Fruit fly (Drosophila melanogaster) whole organism, embryonic: ENCODE measurements around the gene CG3032.

Experiments used
- BEAF-32 ChIP-seq: fragments of 200-800 bp; sonication (Bioruptor generic); optimal IDR thresholded peaks from 3 replicates; lab custom pipeline; 2017; ENCODE audit warnings: missing biosample characterization, missing genetic modification characterization, mild to moderate bottlenecking, moderate library complexity, missing genetic modification reagents
- CG10267 ChIP-seq: fragments of 200-800 bp; sonication (Bioruptor generic); optimal IDR thresholded peaks from 2 replicates; lab custom pipeline; 2018; ENCODE audit warnings: missing biosample characterization, mild to moderate bottlenecking, missing genetic modification characterization, moderate library complexity
- CG10979 ChIP-seq: fragments of 200-800 bp; sonication (Bioruptor generic); optimal IDR thresholded peaks from 2 replicates; lab custom pipeline; 2018; ENCODE audit warnings: missing biosample characterization, mild to moderate bottlenecking, missing genetic modification characterization, moderate library complexity
- CG12299 ChIP-seq: fragments of 200-800 bp; sonication (Bioruptor generic); optimal IDR thresholded peaks from 2 replicates; lab custom pipeline; 2018; ENCODE audit warnings: missing biosample characterization, mild to moderate bottlenecking, missing genetic modification characterization
- CG13775 ChIP-seq: fragments of 200-800 bp; sonication (Bioruptor generic); optimal IDR thresholded peaks from 3 replicates; lab custom pipeline; 2017; ENCODE audit warnings: missing biosample characterization, mild to moderate bottlenecking, missing genetic modification characterization
- CG14441 ChIP-seq: fragments of 200-800 bp; sonication (Bioruptor generic); IDR thresholded peaks from 2 replicates; pipeline ENCODE4 v1.3.6; 2022; ENCODE audit warnings: missing biosample characterization, missing genetic modification characterization
- CG15479 ChIP-seq: fragments of 200-800 bp; sonication (Bioruptor generic); optimal IDR thresholded peaks from 3 replicates; lab custom pipeline; 2019; ENCODE audit warnings: missing biosample characterization, mild to moderate bottlenecking, missing genetic modification characterization, moderate library complexity
- CG18619 ChIP-seq: fragments of 200-800 bp; sonication (Bioruptor generic); optimal IDR thresholded peaks from 3 replicates; lab custom pipeline; 2017; ENCODE audit warnings: missing biosample characterization, mild to moderate bottlenecking, missing genetic modification characterization
- CG2875 ChIP-seq: fragments of 200-800 bp; sonication (Bioruptor generic); optimal IDR thresholded peaks from 2 replicates; lab custom pipeline; 2017; ENCODE audit warnings: missing biosample characterization, mild to moderate bottlenecking, missing genetic modification characterization, missing genetic modification reagents
- CG31388 ChIP-seq: fragments of 200-800 bp; sonication (Bioruptor generic); optimal IDR thresholded peaks from 2 replicates; lab custom pipeline; 2016; ENCODE audit warnings: missing biosample characterization, missing genetic modification characterization
- CG32767 ChIP-seq: fragments of 200-800 bp; sonication (Bioruptor generic); IDR thresholded peaks from 2 replicates; pipeline ENCODE4 v1.3.6; 2022; ENCODE audit warnings: missing biosample characterization, missing genetic modification characterization
- CG6175 ChIP-seq: fragments of 200-800 bp; sonication (Bioruptor generic); IDR thresholded peaks from 3 replicates; pipeline ENCODE4 v1.3.6; 2022; ENCODE audit warnings: missing biosample characterization, missing genetic modification characterization
- CG7786 ChIP-seq: fragments of 200-800 bp; sonication (Bioruptor generic); optimal IDR thresholded peaks from 2 replicates; lab custom pipeline; 2016; ENCODE audit warnings: missing biosample characterization, missing genetic modification characterization
- CG8290 ChIP-seq, 3 experiments: fragments of 200-800 bp; sonication (Bioruptor generic); optimal IDR thresholded peaks; 2 replicates each; lab custom pipeline; 2016 to 2019; ENCODE audit warnings: missing biosample characterization in 3 of 3, missing genetic modification characterization in 3 of 3, mild to moderate bottlenecking in 2 of 3, moderate library complexity in 1 of 3
- CG8388 ChIP-seq: fragments of 200-800 bp; sonication (Bioruptor generic); optimal IDR thresholded peaks from 2 replicates; lab custom pipeline; 2019; ENCODE audit warnings: missing biosample characterization, mild to moderate bottlenecking, missing genetic modification characterization, moderate library complexity
- CTCF ChIP-seq: fragments of 200-800 bp; sonication (Bioruptor generic); optimal IDR thresholded peaks from 2 replicates; lab custom pipeline; 2017; ENCODE audit warnings: missing biosample characterization, mild to moderate bottlenecking, missing genetic modification characterization, moderate library complexity
- Dip3 ChIP-seq: fragments of 200-800 bp; sonication (Bioruptor generic); optimal IDR thresholded peaks from 3 replicates; lab custom pipeline; 2016; ENCODE audit warnings: missing biosample characterization, missing genetic modification characterization
- GATAe ChIP-seq: fragments of 200-800 bp; sonication (Bioruptor generic); conservative IDR thresholded peaks from 2 replicates; pipeline ENCODE4 v1.3.6; 2022; ENCODE audit warnings: missing biosample characterization, missing genetic modification characterization
- Neu2 ChIP-seq: fragments of 200-800 bp; sonication (Bioruptor generic); optimal IDR thresholded peaks from 3 replicates; lab custom pipeline; 2016; ENCODE audit warnings: missing biosample characterization, missing genetic modification characterization, borderline replicate concordance
- Nf-YA ChIP-seq: fragments of 200-800 bp; sonication (Bioruptor generic); IDR thresholded peaks from 2 replicates; pipeline ENCODE4 v1.3.6; 2022; ENCODE audit warnings: missing biosample characterization, missing genetic modification characterization
- Optix ChIP-seq: fragments of 200-800 bp; sonication (Bioruptor generic); IDR thresholded peaks from 3 replicates; pipeline ENCODE4 v1.3.6; 2022; ENCODE audit warnings: missing biosample characterization, missing genetic modification characterization
- PHDP ChIP-seq: fragments of 200-800 bp; sonication (Bioruptor generic); optimal IDR thresholded peaks from 3 replicates; lab custom pipeline; 2018; ENCODE audit warnings: missing biosample characterization, mild to moderate bottlenecking, missing genetic modification characterization, moderate library complexity
- Pdp1 ChIP-seq, 2 experiments: fragments of 200-800 bp; sonication (Bioruptor generic); optimal IDR thresholded peaks; 3 replicates each; lab custom pipeline; 2016; ENCODE audit warnings: missing biosample characterization in 2 of 2, missing genetic modification characterization in 2 of 2, mild to moderate bottlenecking in 1 of 2, moderate library complexity in 1 of 2
- Ptx1 ChIP-seq: fragments of 200-800 bp; sonication (Bioruptor generic); IDR thresholded peaks from 2 replicates; pipeline ENCODE4 v1.3.6; 2022; ENCODE audit warnings: missing biosample characterization, missing genetic modification characterization
- az2 ChIP-seq: fragments of 200-800 bp; sonication (Bioruptor generic); optimal IDR thresholded peaks from 3 replicates; lab custom pipeline; 2016; ENCODE audit warnings: missing biosample characterization, missing genetic modification characterization
- bcd ChIP-seq: fragments of 200-800 bp; sonication (Bioruptor generic); optimal IDR thresholded peaks from 2 replicates; lab custom pipeline; 2017; ENCODE audit warnings: missing biosample characterization, mild to moderate bottlenecking, missing genetic modification characterization
- btn ChIP-seq: fragments of 200-800 bp; sonication (Bioruptor generic); optimal IDR thresholded peaks from 2 replicates; lab custom pipeline; 2016; ENCODE audit warnings: missing biosample characterization, missing genetic modification characterization
- croc ChIP-seq: fragments of 200-800 bp; sonication (Bioruptor generic); conservative IDR thresholded peaks from 3 replicates; pipeline ENCODE4 v1.3.6; 2022; ENCODE audit warnings: missing biosample characterization, missing genetic modification characterization
- cwo ChIP-seq: fragments of 200-800 bp; sonication (Bioruptor generic); optimal IDR thresholded peaks from 3 replicates; lab custom pipeline; 2017; ENCODE audit warnings: missing biosample characterization, missing genetic modification characterization, mild to moderate bottlenecking, moderate library complexity, missing genetic modification reagents
- da ChIP-seq: fragments of 200-800 bp; sonication (Bioruptor generic); optimal IDR thresholded peaks from 2 replicates; lab custom pipeline; 2016; ENCODE audit warnings: missing biosample characterization, missing genetic modification characterization
- dan ChIP-seq: fragments of 200-800 bp; sonication (Bioruptor generic); IDR thresholded peaks from 2 replicates; pipeline ENCODE4 v1.3.6; 2022; ENCODE audit warnings: missing biosample characterization, missing genetic modification characterization
- dpn ChIP-seq, 2 experiments: fragments of 200-800 bp; sonication (Bioruptor generic); optimal IDR thresholded peaks; 3 replicates each; lab custom pipeline; 2016; ENCODE audit warnings: missing biosample characterization in 2 of 2, missing genetic modification characterization in 2 of 2
- gem ChIP-seq: fragments of 200-800 bp; sonication (Bioruptor generic); optimal IDR thresholded peaks from 2 replicates; lab custom pipeline; 2019; ENCODE audit warnings: missing biosample characterization, mild to moderate bottlenecking, missing genetic modification characterization, moderate library complexity
- insv ChIP-seq, 2 experiments: fragments of 200-800 bp; sonication (Bioruptor generic); optimal IDR thresholded peaks; 3 replicates each; lab custom pipeline; 2016 to 2018; ENCODE audit warnings: missing biosample characterization in 2 of 2, missing genetic modification characterization in 2 of 2
- lilli ChIP-seq: fragments of 200-800 bp; sonication (Bioruptor generic); optimal IDR thresholded peaks from 3 replicates; lab custom pipeline; 2016; ENCODE audit warnings: missing biosample characterization, missing genetic modification characterization
- mld ChIP-seq: fragments of 200-800 bp; sonication (Bioruptor generic); IDR thresholded peaks from 3 replicates; pipeline ENCODE4 v1.3.6; 2022; ENCODE audit warnings: missing biosample characterization, missing genetic modification characterization; ENCODE audit not compliant: partially characterized antibody
- nau ChIP-seq: fragments of 200-800 bp; sonication (Bioruptor generic); optimal IDR thresholded peaks from 3 replicates; lab custom pipeline; 2017; ENCODE audit warnings: missing biosample characterization, mild to moderate bottlenecking, missing genetic modification characterization, missing genetic modification reagents
- otp ChIP-seq: fragments of 200-800 bp; sonication (Bioruptor generic); IDR thresholded peaks from 3 replicates; pipeline ENCODE4, ENCODE4 v1.3.6; 2022; ENCODE audit warnings: missing biosample characterization, missing genetic modification characterization
- ro ChIP-seq: fragments of 200-800 bp; sonication (Bioruptor generic); IDR thresholded peaks from 2 replicates; pipeline ENCODE4 v1.3.6; 2022; ENCODE audit warnings: missing biosample characterization, missing genetic modification characterization
- run ChIP-seq: fragments of 200-800 bp; sonication (Bioruptor generic); optimal IDR thresholded peaks from 3 replicates; lab custom pipeline; 2018; ENCODE audit warnings: missing biosample characterization, mild to moderate bottlenecking, missing genetic modification characterization
- sens ChIP-seq: fragments of 200-800 bp; sonication (Bioruptor generic); peaks from one replicate; lab custom pipeline; 2016; ENCODE audit warnings: missing biosample characterization, missing genetic modification characterization
- sima ChIP-seq: fragments of 200-800 bp; sonication (Bioruptor generic); optimal IDR thresholded peaks from 2 replicates; lab custom pipeline; 2016; ENCODE audit warnings: missing biosample characterization, missing genetic modification characterization
- sisA ChIP-seq: fragments of 200-800 bp; sonication (Bioruptor generic); IDR thresholded peaks from 2 replicates; pipeline ENCODE4 v1.3.6; 2022; ENCODE audit warnings: missing biosample characterization, missing genetic modification characterization

CG3032 gene

dm6 chrX:7008102-7009087 is 5.3 kb downstream of the CG3032 start (continued):
- TF ChIP-seq CG14441 (GFP tag; lab: Robert Waterston, UW) (peak; percentile 54), CG10267 (tag; lab: Kevin White, UChicago) (no peak), sisA (GFP tag; lab: Robert Waterston, UW) (0 out of 2 replicates have a peak, but pooled peaks have one; percentile 10), CG31388 (no peak), da (GFP tag; lab: Kevin White, UChicago) (no peak)

- TF ChIP-seq cwo (GFP tag; lab: Kevin White, UChicago) = no peak
- TF ChIP-seq CG10979 (tag; lab: Kevin White, UChicago) = peak; percentile 2
- TF ChIP-seq gem (tag; lab: Kevin White, UChicago) = peak; percentile 5
- TF ChIP-seq sens (GFP tag; lab: Kevin White, UChicago) = peak; percentile 83
Measured at dm6 chrX:7007693-7008092, 6.0 kb downstream of the CG3032 start.

dm6 chrX:7005444-7005843 is 8.2 kb downstream of the CG3032 start:
- TF ChIP-seq GATAe (GFP tag; lab: Robert Waterston, UW) (no peak), Pdp1 (GFP tag; optimal IDR thresholded peaks at IDR 0.05; lab: Kevin White, UChicago) (peak in 1 of 2 experiments; percentile 36), btn (no peak), croc (GFP tag; lab: Robert Waterston, UW) (no peak), CG32767 (GFP tag; lab: Robert Waterston, UW) (no peak), CG15479 (no peak), sens (GFP tag; lab: Kevin White, UChicago) (peak; percentile 35), dpn (GFP tag; optimal IDR thresholded peaks at IDR 0.05; lab: Kevin White, UChicago) (no peak), Neu2 (GFP tag; lab: Kevin White, UChicago) (no peak), insv (GFP tag; optimal IDR thresholded peaks at IDR 0.05; lab: Kevin White, UChicago) (no peak), CG13775 (no peak), CTCF (GFP tag; lab: Kevin White, UChicago) (peak; percentile 82), PHDP (tag; lab: Kevin White, UChicago) (no peak), CG18619 (no peak), sima (GFP tag; lab: Kevin White, UChicago) (no peak), CG8290 (GFP tag; optimal IDR thresholded peaks at IDR 0.05; lab: Kevin White, UChicago) (peak; percentile 8), CG8290 (tag; optimal IDR thresholded peaks at IDR 0.05; lab: Kevin White, UChicago) (no peak)

dm6 chrX:7004101-7004700 is 9.5 kb downstream of the CG3032 start:
- TF ChIP-seq lilli (GFP tag; lab: Kevin White, UChicago) = peak; percentile 58
- peak; percentile 48 for TF ChIP-seq run (tag; lab: Kevin White, UChicago)
- TF ChIP-seq Ptx1 (GFP tag; lab: Robert Waterston, UW) = 0 out of 2 replicates have a peak, but pooled peaks have one; percentile 23
- no peak for TF ChIP-seq dan
- TF ChIP-seq otp (GFP tag; lab: Robert Waterston, UW) = peak; percentile 95
- peak; percentile 83 for TF ChIP-seq CG12299
- TF ChIP-seq BEAF-32 (GFP tag; lab: Kevin White, UChicago) = peak; percentile 1
- TF ChIP-seq Optix (GFP tag; lab: Robert Waterston, UW) = peak; percentile 72
- peak; percentile 97 for TF ChIP-seq CG2875
- TF ChIP-seq mld = no peak
- peak; percentile 83 for TF ChIP-seq nau (GFP tag; lab: Kevin White, UChicago)
- peak; percentile 61 for TF ChIP-seq CG8388 (GFP tag; lab: Kevin White, UChicago)
- peak; percentile 18; the same call in 1 of the 2 replicates for TF ChIP-seq sisA (GFP tag; lab: Robert Waterston, UW)
- TF ChIP-seq CG6175 (GFP tag; lab: Robert Waterston, UW) = 0 out of 3 replicates have a peak, but pooled peaks have one; percentile 32
- TF ChIP-seq Dip3 = peak; percentile 19
- peak; percentile 73 for TF ChIP-seq CG7786 (GFP tag; lab: Kevin White, UChicago)
- peak; percentile 42 for TF ChIP-seq az2
- TF ChIP-seq Nf-YA (GFP tag; lab: Robert Waterston, UW) = peak; percentile 39; the same call in 1 of the 2 replicates
- TF ChIP-seq bcd (GFP tag; lab: Kevin White, UChicago) = peak; percentile 79
- no peak for TF ChIP-seq ro (GFP tag; lab: Robert Waterston, UW)
